Fruit fly (Drosophila melanogaster): Measurements from ENCODE around the gene CG2186.

DNA sequence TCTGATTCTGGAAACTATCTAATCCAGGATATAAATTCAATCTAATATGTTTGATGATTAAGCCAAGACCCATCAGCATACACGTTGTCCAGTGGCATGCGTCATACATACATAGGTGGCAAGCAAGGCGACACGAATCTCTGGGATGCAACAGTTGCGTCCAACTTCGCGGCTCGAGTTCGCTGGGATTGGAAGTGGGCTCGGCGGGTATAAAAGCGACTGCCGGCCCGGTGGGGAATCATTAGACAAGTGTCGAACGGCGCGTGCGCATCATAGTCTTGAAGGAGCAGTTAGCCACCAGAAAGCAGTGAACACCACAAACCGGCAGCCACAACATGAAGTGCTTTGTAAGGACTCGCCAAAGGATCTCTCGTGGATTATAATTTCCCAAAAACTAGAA is 11.6 kb downstream of the CG2186 start, which contains the start of gene CG2157:
- no peak for TF ChIP-seq lz (GFP tag; optimal IDR thresholded peaks at IDR 0.05)
- no peak for TF ChIP-seq achi (GFP tag; optimal IDR thresholded peaks at IDR 0.05)
- TF ChIP-seq fd85E (GFP tag; optimal IDR thresholded peaks at IDR 0.05), result no peak
- TF ChIP-seq ss (GFP tag; optimal IDR thresholded peaks at IDR 0.05), result no peak
- TF ChIP-seq Sox15 (GFP tag; optimal IDR thresholded peaks at IDR 0.05), result no peak

Data from whole organism, prepupa.